Worm (Caenorhabditis elegans) whole organism, L3 larva: ENCODE results near the gene F31B9.3.
A peak's percentile ranks its signal among the peaks of the same experiment; 100 is the strongest.

Source experiments
- R02D3.7 ChIP-seq: fragments of 150-350 bp; optimal IDR thresholded peaks from 2 replicates; lab custom pipeline; 2014; ENCODE audit warnings: missing biosample characterization, missing genetic modification characterization
- ceh-16 ChIP-seq: sonication (generic microtip); optimal IDR thresholded peaks from 2 replicates; lab custom pipeline; 2017; ENCODE audit warnings: missing biosample characterization, missing genetic modification characterization
- egl-27 ChIP-seq: sonication (generic microtip); optimal IDR thresholded peaks from 4 replicates; lab custom pipeline; 2017; ENCODE audit warnings: missing biosample characterization, missing genetic modification reagents, missing genetic modification characterization
- elt-1 ChIP-seq: fragments of 150-350 bp; optimal IDR thresholded peaks from 2 replicates; lab custom pipeline; 2014; ENCODE audit warnings: missing biosample characterization, missing genetic modification characterization
- elt-2 ChIP-seq: sonication (generic microtip); optimal IDR thresholded peaks from 2 replicates; lab custom pipeline; 2016; ENCODE audit warnings: missing genetic modification reagents, mild to moderate bottlenecking, missing genetic modification characterization, missing compliant biosample characterization
- jun-1 ChIP-seq: fragments of 150-350 bp; optimal IDR thresholded peaks from 2 replicates; lab custom pipeline; 2014; ENCODE audit warnings: missing biosample characterization, missing genetic modification reagents, missing genetic modification characterization
- lsy-12 ChIP-seq: sonication (generic microtip); optimal IDR thresholded peaks from 2 replicates; lab custom pipeline; 2016; ENCODE audit warnings: mild to moderate bottlenecking, missing genetic modification characterization, missing compliant biosample characterization
- nfya-1 ChIP-seq: sonication (generic microtip); optimal IDR thresholded peaks from 2 replicates; lab custom pipeline; 2017; ENCODE audit warnings: missing genetic modification characterization, mild to moderate bottlenecking, missing compliant biosample characterization, antibody characterized with exemption, moderate library complexity; ENCODE audit not compliant: insufficient read depth
- nhr-12 ChIP-seq: fragments of 150-350 bp; optimal IDR thresholded peaks from 2 replicates; lab custom pipeline; 2014; ENCODE audit warnings: missing biosample characterization, missing genetic modification characterization
- nhr-23 ChIP-seq: fragments of 150-350 bp; optimal IDR thresholded peaks from 2 replicates; lab custom pipeline; 2014; ENCODE audit warnings: missing biosample characterization, missing genetic modification reagents, missing genetic modification characterization
- nhr-237 ChIP-seq: fragments of 150-350 bp; optimal IDR thresholded peaks from 2 replicates; lab custom pipeline; 2014; ENCODE audit warnings: missing biosample characterization, missing genetic modification characterization
- nhr-25 ChIP-seq: sonication (generic microtip); optimal IDR thresholded peaks from 2 replicates; lab custom pipeline; 2017; ENCODE audit warnings: missing biosample characterization, missing genetic modification characterization
- nhr-43 ChIP-seq: sonication (generic microtip); optimal IDR thresholded peaks from 2 replicates; lab custom pipeline; 2016; ENCODE audit warnings: mild to moderate bottlenecking, missing genetic modification characterization, missing compliant biosample characterization; ENCODE audit not compliant: poor library complexity, severe bottlenecking
- pha-4 ChIP-seq: fragments of 150-350 bp; optimal IDR thresholded peaks from 2 replicates; lab custom pipeline; 2014; ENCODE audit warnings: missing biosample characterization, missing genetic modification reagents, missing genetic modification characterization
- snpc-4 ChIP-seq: fragments of 150-350 bp; optimal IDR thresholded peaks from 2 replicates; lab custom pipeline; 2014; ENCODE audit warnings: missing biosample characterization, missing genetic modification characterization

Gene F31B9.3

DNA sequence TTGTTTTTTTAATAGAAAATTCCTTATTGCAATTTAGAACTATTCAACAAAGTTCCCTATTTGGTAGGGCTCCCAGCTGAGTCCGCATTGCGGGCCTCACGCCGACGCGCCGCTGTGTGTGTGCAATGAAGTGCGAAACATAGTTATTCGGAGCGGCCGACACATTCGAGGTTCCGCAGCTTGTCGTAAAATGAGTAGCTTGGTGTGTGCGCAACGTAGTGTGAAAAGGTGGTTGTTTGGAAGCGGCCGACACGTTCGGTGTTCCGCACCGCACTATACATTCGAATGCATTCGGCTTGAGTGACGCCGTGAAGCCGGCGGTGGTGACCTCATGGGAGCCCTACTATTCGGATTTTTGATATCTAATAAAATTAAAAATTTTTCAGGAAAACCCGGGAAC, 30.1 kb downstream of the F31B9.3 start:
- TF ChIP-seq snpc-4, result peak; percentile 8
- TF ChIP-seq pha-4, result no peak

DNA sequence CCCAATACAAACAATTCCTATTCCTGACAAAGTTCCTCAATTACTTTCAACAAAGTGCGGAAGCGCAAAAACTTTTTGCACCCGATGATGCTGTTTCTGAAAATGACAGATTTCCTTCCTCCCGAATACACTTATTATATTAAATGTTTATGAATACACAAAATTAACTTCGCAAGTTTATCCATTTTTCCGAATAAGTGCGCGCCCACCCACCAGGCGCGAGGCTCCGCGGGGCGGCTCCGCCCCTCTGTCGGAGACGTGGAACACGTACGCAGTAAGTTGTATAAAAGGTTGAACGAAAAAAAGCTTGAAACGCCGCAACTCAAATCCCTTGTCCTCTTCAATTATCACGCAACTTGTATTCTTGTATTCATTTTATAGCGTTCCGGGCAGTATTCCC, 35.2 kb downstream of the F31B9.3 start, which contains the start of gene C09G1.5:
TSS of gene C09G1.5 (plus strand) at position 301 of the 400 bp plus-strand sequence.
- TF ChIP-seq egl-27 (tag; lab: Kevin White, UChicago) (no peak), lsy-12 (tag; lab: Kevin White, UChicago) (no peak), nhr-23 (tag; lab: Kevin White, UChicago) (no peak), nfya-1 (tag; lab: Kevin White, UChicago) (no peak), R02D3.7 (tag; lab: Kevin White, UChicago) (no peak), nhr-237 (tag; lab: Kevin White, UChicago) (no peak), nhr-12 (no peak), ceh-16 (tag; lab: Kevin White, UChicago) (no peak), nhr-25 (tag; lab: Kevin White, UChicago) (no peak), nhr-43 (no peak), elt-1 (no peak), elt-2 (tag; lab: Kevin White, UChicago) (no peak), jun-1 (no peak)
